Worm (Caenorhabditis elegans): ENCODE results near the gene T20B3.1.
A peak's percentile ranks its signal among the peaks of the same experiment; 100 is the strongest.

T20B3.1 gene

ce11 chrV:16815261-16815660 is at the start of gene T20B3.1:
TSS of gene T20B3.1 (plus strand) at chrV:16815561.
- TF ChIP-seq tbx-8 (GFP tag; optimal IDR thresholded peaks at IDR 0.05) (no peak), nhr-28 (tag; optimal IDR thresholded peaks at IDR 0.05) (no peak), cnd-1 (tag; optimal IDR thresholded peaks at IDR 0.05) (no peak), lin-13 (tag; optimal IDR thresholded peaks at IDR 0.05) (no peak), lsy-2 (tag; optimal IDR thresholded peaks at IDR 0.05) (no peak), pha-4 (tag; optimal IDR thresholded peaks at IDR 0.05) (no peak), nhr-12 (tag; optimal IDR thresholded peaks at IDR 0.05) (no peak), ztf-11 (tag; optimal IDR thresholded peaks at IDR 0.05) (no peak), unc-62 (GFP tag; optimal IDR thresholded peaks at IDR 0.05) (no peak), flh-1 (GFP tag; optimal IDR thresholded peaks at IDR 0.05) (no peak), sptf-1 (tag; optimal IDR thresholded peaks at IDR 0.05) (no peak), elt-3 (tag; optimal IDR thresholded peaks at IDR 0.05) (no peak), mab-5 (tag; optimal IDR thresholded peaks at IDR 0.05) (no peak), drap-1 (GFP tag; optimal IDR thresholded peaks at IDR 0.05) (no peak)

ce11 chrV:16774428-16774827 is 40.9 kb upstream of the T20B3.1 start:
- no peak for TF ChIP-seq unc-39 (tag; optimal IDR thresholded peaks at IDR 0.05)
- TF ChIP-seq elt-1 (tag; optimal IDR thresholded peaks at IDR 0.05; ENCODE audit: borderline replicate concordance, insufficient read depth): no peak
- TF ChIP-seq ceh-39 (tag; optimal IDR thresholded peaks at IDR 0.05): no peak
- peak; percentile 39 for TF ChIP-seq drap-1 (GFP tag; optimal IDR thresholded peaks at IDR 0.05)
- no peak for TF ChIP-seq nhr-28 (tag; optimal IDR thresholded peaks at IDR 0.05)
- TF ChIP-seq nhr-76 (tag; optimal IDR thresholded peaks at IDR 0.05): no peak

- TF ChIP-seq ces-1 (GFP tag; optimal IDR thresholded peaks at IDR 0.05): no peak
- no peak for TF ChIP-seq tbx-8 (GFP tag; optimal IDR thresholded peaks at IDR 0.05)
- peak; percentile 70 for TF ChIP-seq elt-3 (tag; optimal IDR thresholded peaks at IDR 0.05)
- no peak for TF ChIP-seq pha-4 (tag; optimal IDR thresholded peaks at IDR 0.05)
- no peak for TF ChIP-seq ceh-83 (GFP tag; optimal IDR thresholded peaks at IDR 0.05)
- TF ChIP-seq nhr-28 (tag; optimal IDR thresholded peaks at IDR 0.05): no peak
- TF ChIP-seq mls-2 (tag; optimal IDR thresholded peaks at IDR 0.05): no peak
- TF ChIP-seq mep-1 (tag; optimal IDR thresholded peaks at IDR 0.05): no peak
- no peak for TF ChIP-seq sem-2 (GFP tag; optimal IDR thresholded peaks at IDR 0.05)
- TF ChIP-seq elt-1 (tag; optimal IDR thresholded peaks at IDR 0.05; ENCODE audit: borderline replicate concordance, insufficient read depth): peak; percentile 24
- no peak for TF ChIP-seq zip-8 (tag; optimal IDR thresholded peaks at IDR 0.05)
- TF ChIP-seq drap-1 (GFP tag; optimal IDR thresholded peaks at IDR 0.05): no peak
- TF ChIP-seq blmp-1 (tag; optimal IDR thresholded peaks at IDR 0.05): no peak
Observed at ce11 chrV:16778540-16779280, 36.7 kb upstream of the T20B3.1 start.

DNA sequence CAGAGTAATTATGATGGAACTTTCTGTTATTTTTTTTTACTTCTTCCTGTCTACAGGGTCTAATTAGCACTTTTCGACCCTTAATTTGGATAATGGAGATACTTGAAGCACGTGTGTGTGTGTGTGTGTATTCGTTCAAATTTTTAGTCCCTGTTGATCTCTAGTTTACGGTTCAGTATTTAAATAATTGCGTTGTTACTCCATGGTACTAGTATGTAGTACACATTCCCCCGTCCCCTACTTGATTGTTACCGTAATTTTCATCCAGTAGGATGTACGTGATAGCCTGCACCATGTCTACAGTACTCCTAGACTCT is 36.1 kb upstream of the T20B3.1 start:
- TF ChIP-seq nhr-237 (tag; optimal IDR thresholded peaks at IDR 0.05): no peak
- TF ChIP-seq unc-120 (tag; optimal IDR thresholded peaks at IDR 0.05; ENCODE audit: poor library complexity, severe bottlenecking): no peak
- no peak for TF ChIP-seq ztf-11 (tag; optimal IDR thresholded peaks at IDR 0.05)
- TF ChIP-seq ces-1 (GFP tag; optimal IDR thresholded peaks at IDR 0.05): no peak
- no peak for TF ChIP-seq unc-62 (GFP tag; optimal IDR thresholded peaks at IDR 0.05)
- TF ChIP-seq pha-4 (tag; optimal IDR thresholded peaks at IDR 0.05): no peak
- no peak for TF ChIP-seq snpc-4 (tag; optimal IDR thresholded peaks at IDR 0.05)
- no peak for TF ChIP-seq M03D4.4 (tag; optimal IDR thresholded peaks at IDR 0.05)
- TF ChIP-seq unc-39 (tag; optimal IDR thresholded peaks at IDR 0.05): no peak
- TF ChIP-seq flh-1 (GFP tag; optimal IDR thresholded peaks at IDR 0.05): no peak
- no peak for TF ChIP-seq zip-8 (tag; optimal IDR thresholded peaks at IDR 0.05)
- no peak for TF ChIP-seq mls-2 (tag; optimal IDR thresholded peaks at IDR 0.05)
- no peak for TF ChIP-seq lin-32 (GFP tag; optimal IDR thresholded peaks at IDR 0.05)
- TF ChIP-seq lsy-2 (tag; optimal IDR thresholded peaks at IDR 0.05): no peak
- TF ChIP-seq drap-1 (GFP tag; optimal IDR thresholded peaks at IDR 0.05): no peak

DNA sequence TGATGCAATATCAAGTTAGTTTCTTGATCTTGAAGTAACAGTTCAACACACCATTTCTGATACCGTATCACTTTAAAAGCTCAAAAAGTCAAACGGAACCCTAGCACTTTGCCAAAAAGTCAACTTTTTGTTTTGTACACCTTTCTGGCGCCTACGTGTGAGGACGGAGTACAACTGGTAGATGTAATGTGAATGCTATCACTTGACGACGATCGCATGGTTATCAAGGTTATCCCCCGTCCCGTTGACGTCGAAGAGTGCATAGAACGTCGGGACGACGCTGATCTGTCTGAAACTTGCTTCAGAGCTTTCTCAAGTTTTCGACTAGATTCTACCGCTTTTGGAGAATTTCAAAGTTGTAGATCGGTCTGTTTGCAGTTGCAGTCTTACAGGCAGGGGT is 35.4 kb upstream of the T20B3.1 start:
- TF ChIP-seq nhr-28 (tag; optimal IDR thresholded peaks at IDR 0.05) (no peak), flh-1 (GFP tag; optimal IDR thresholded peaks at IDR 0.05) (no peak), mab-5 (tag; optimal IDR thresholded peaks at IDR 0.05) (no peak), lin-32 (GFP tag; optimal IDR thresholded peaks at IDR 0.05) (no peak), nhr-2 (tag; optimal IDR thresholded peaks at IDR 0.05) (no peak), pha-4 (tag; optimal IDR thresholded peaks at IDR 0.05) (no peak), elt-1 (tag; optimal IDR thresholded peaks at IDR 0.05; ENCODE audit: borderline replicate concordance, insufficient read depth) (no peak), unc-39 (tag; optimal IDR thresholded peaks at IDR 0.05) (no peak), ztf-11 (tag; optimal IDR thresholded peaks at IDR 0.05) (no peak), ceh-83 (GFP tag; optimal IDR thresholded peaks at IDR 0.05) (no peak), lin-13 (tag; optimal IDR thresholded peaks at IDR 0.05) (no peak), drap-1 (GFP tag; optimal IDR thresholded peaks at IDR 0.05) (no peak), unc-120 (tag; optimal IDR thresholded peaks at IDR 0.05; ENCODE audit: poor library complexity, severe bottlenecking) (no peak)

All from whole organism, mixed stage, embryonic.